Worm (Caenorhabditis elegans) whole organism, late embryonic: ENCODE results near the gene spl-1.

ENCODE experiments used
- ama-1 ChIP-seq: fragments of 150-350 bp; optimal IDR thresholded peaks from 2 replicates; lab custom pipeline; 2014
- ceh-45 ChIP-seq: fragments of 200-800 bp; sonication (Bioruptor generic); IDR thresholded peaks from 2 replicates; pipeline ENCODE4 v1.3.6; 2022; ENCODE audit warnings: missing genetic modification reagents, missing genetic modification characterization, missing compliant biosample characterization
- fax-1 ChIP-seq: sonication (generic microtip); optimal IDR thresholded peaks from 2 replicates; lab custom pipeline; 2016; ENCODE audit warnings: missing genotype, missing genetic modification characterization, missing compliant biosample characterization
- fkh-10 ChIP-seq: fragments of 150-350 bp; optimal IDR thresholded peaks from 2 replicates; lab custom pipeline; 2014; ENCODE audit warnings: missing biosample characterization, missing genetic modification reagents, missing genetic modification characterization
- pros-1 ChIP-seq: fragments of 150-350 bp; optimal IDR thresholded peaks from 2 replicates; lab custom pipeline; 2014; ENCODE audit warnings: missing biosample characterization, missing genetic modification reagents, missing genetic modification characterization
- rnt-1 ChIP-seq: sonication (generic microtip); optimal IDR thresholded peaks from 2 replicates; lab custom pipeline; 2016; ENCODE audit warnings: missing genetic modification characterization, missing compliant biosample characterization
- unc-55 ChIP-seq: sonication (generic microtip); optimal IDR thresholded peaks from 2 replicates; lab custom pipeline; 2017; ENCODE audit warnings: missing biosample characterization, missing genetic modification reagents, missing genetic modification characterization
- unc-86 ChIP-seq: sonication (generic microtip); optimal IDR thresholded peaks from 2 replicates; lab custom pipeline; 2016; ENCODE audit warnings: missing genetic modification characterization, missing compliant biosample characterization

DNA sequence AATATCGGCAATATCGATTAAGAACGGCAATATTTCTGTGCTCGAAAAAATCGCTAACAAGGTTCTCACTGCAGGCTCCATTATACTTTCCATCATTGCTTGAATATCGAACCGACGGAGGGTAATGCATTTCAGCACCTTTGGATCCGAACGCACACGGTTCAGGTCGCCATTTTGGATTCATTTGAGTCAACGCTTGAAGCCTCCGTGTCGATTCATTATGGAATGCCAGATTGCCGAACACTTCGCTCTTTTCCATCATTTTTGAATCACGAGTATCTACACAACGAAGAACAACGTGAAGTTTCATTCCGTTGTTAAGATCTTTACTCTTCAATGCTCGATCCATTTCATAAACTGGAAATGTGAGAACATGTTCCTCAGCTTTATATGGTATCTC lies 39.1 kb upstream of the spl-1 start:
- TF ChIP-seq ama-1 (no peak), fax-1 (no peak), fkh-10 (GFP tag; lab: Kevin White, UChicago) (no peak), unc-55 (no peak), ceh-45 (no peak), unc-86 (tag; lab: Kevin White, UChicago) (no peak), rnt-1 (tag; lab: Kevin White, UChicago) (no peak), pros-1 (no peak)
